Fruit fly (Drosophila melanogaster) whole organism, embryonic: ENCODE data around the gene dikar.
A peak's percentile ranks its signal among the peaks of the same experiment; 100 is the strongest.

Experiments
- Aef1 ChIP-seq: fragments of 200-800 bp; sonication (Bioruptor generic); IDR thresholded peaks from 3 replicates; pipeline ENCODE4 v1.3.6; 2022; ENCODE audit warnings: missing biosample characterization, missing genetic modification characterization
- Atf-2 ChIP-seq: fragments of 200-800 bp; sonication (Bioruptor generic); optimal IDR thresholded peaks from 2 replicates; lab custom pipeline; 2016; ENCODE audit warnings: missing biosample characterization, missing genetic modification characterization
- Atf6 ChIP-seq: fragments of 200-800 bp; sonication (Bioruptor generic); IDR thresholded peaks from 2 replicates; pipeline ENCODE4 v1.3.6; 2022; ENCODE audit warnings: missing biosample characterization, missing genetic modification characterization
- Bteb2 ChIP-seq: fragments of 200-800 bp; sonication (Bioruptor generic); optimal IDR thresholded peaks from 2 replicates; lab custom pipeline; 2016; ENCODE audit warnings: missing biosample characterization, missing genetic modification characterization
- C15 ChIP-seq: fragments of 200-800 bp; sonication (Bioruptor generic); IDR thresholded peaks from 3 replicates; pipeline ENCODE4 v1.3.6; 2022; ENCODE audit warnings: missing biosample characterization, missing genetic modification characterization
- CG10274 ChIP-seq: fragments of 200-800 bp; sonication (Bioruptor generic); optimal IDR thresholded peaks from 3 replicates; lab custom pipeline; 2017; ENCODE audit warnings: missing biosample characterization, mild to moderate bottlenecking, missing genetic modification characterization
- CG12071 ChIP-seq: fragments of 200-800 bp; sonication (Bioruptor generic); optimal IDR thresholded peaks from 3 replicates; lab custom pipeline; 2018; ENCODE audit warnings: missing biosample characterization, mild to moderate bottlenecking, missing genetic modification characterization
- CG12155 ChIP-seq: fragments of 200-800 bp; sonication (Bioruptor generic); optimal IDR thresholded peaks from 3 replicates; lab custom pipeline; 2016; ENCODE audit warnings: missing biosample characterization, missing genetic modification characterization
- CG12942 ChIP-seq: fragments of 200-800 bp; sonication (Bioruptor generic); optimal IDR thresholded peaks from 3 replicates; lab custom pipeline; 2016; ENCODE audit warnings: missing biosample characterization, missing genetic modification characterization
- CG14667 ChIP-seq: fragments of 200-800 bp; sonication (Bioruptor generic); IDR thresholded peaks from 2 replicates; pipeline ENCODE4 v1.3.6; 2022; ENCODE audit warnings: missing biosample characterization, missing genetic modification characterization
- CG1647 ChIP-seq: fragments of 200-800 bp; sonication (Bioruptor generic); optimal IDR thresholded peaks from 3 replicates; lab custom pipeline; 2016; ENCODE audit warnings: missing biosample characterization, missing genetic modification characterization
- CG16779 ChIP-seq: fragments of 200-800 bp; sonication (Bioruptor generic); IDR thresholded peaks from 2 replicates; pipeline ENCODE4 v1.3.6; 2022; ENCODE audit warnings: missing biosample characterization, missing genetic modification characterization
- CG17568 ChIP-seq: fragments of 200-800 bp; sonication (Bioruptor generic); optimal IDR thresholded peaks from 2 replicates; lab custom pipeline; 2018; ENCODE audit warnings: missing biosample characterization, mild to moderate bottlenecking, missing genetic modification characterization, moderate library complexity
- CG18764 ChIP-seq: fragments of 200-800 bp; sonication (Bioruptor generic); optimal IDR thresholded peaks from 3 replicates; lab custom pipeline; 2016; ENCODE audit warnings: missing biosample characterization, missing genetic modification characterization
- CG2129 ChIP-seq: fragments of 200-800 bp; sonication (Bioruptor generic); IDR thresholded peaks from 2 replicates; pipeline ENCODE4 v1.3.6; 2022; ENCODE audit warnings: missing biosample characterization, missing genetic modification characterization; ENCODE audit not compliant: partially characterized antibody
- CG3065 ChIP-seq: fragments of 200-800 bp; sonication (Bioruptor generic); optimal IDR thresholded peaks from 2 replicates; lab custom pipeline; 2016; ENCODE audit warnings: missing biosample characterization, missing genetic modification characterization
- CG31441 ChIP-seq: fragments of 200-800 bp; sonication (Bioruptor generic); IDR thresholded peaks from 2 replicates; pipeline ENCODE4 v1.3.6; 2022; ENCODE audit warnings: missing biosample characterization, missing genetic modification characterization
- CG3726 ChIP-seq: fragments of 200-800 bp; sonication (Bioruptor generic); IDR thresholded peaks from 3 replicates; pipeline ENCODE4, ENCODE4 v1.3.6; 2022; ENCODE audit warnings: missing biosample characterization, missing genetic modification characterization
- CG4820 ChIP-seq: fragments of 200-800 bp; sonication (Bioruptor generic); optimal IDR thresholded peaks from 3 replicates; lab custom pipeline; 2016; ENCODE audit warnings: missing biosample characterization, missing genetic modification characterization
- CG5245 ChIP-seq: fragments of 200-800 bp; sonication (Bioruptor generic); optimal IDR thresholded peaks from 3 replicates; lab custom pipeline; 2016; ENCODE audit warnings: missing biosample characterization, missing genetic modification characterization
- CG7271 ChIP-seq: fragments of 200-800 bp; sonication (Bioruptor generic); optimal IDR thresholded peaks from 2 replicates; lab custom pipeline; 2018; ENCODE audit warnings: missing biosample characterization, mild to moderate bottlenecking, missing genetic modification characterization, moderate library complexity
- CG8359 ChIP-seq: fragments of 200-800 bp; sonication (Bioruptor generic); optimal IDR thresholded peaks from 2 replicates; lab custom pipeline; 2017; ENCODE audit warnings: missing biosample characterization, mild to moderate bottlenecking, missing genetic modification characterization, borderline replicate concordance
- CkIIα-i1 ChIP-seq: fragments of 200-800 bp; sonication (Bioruptor generic); IDR thresholded peaks from 2 replicates; pipeline ENCODE4 v1.3.6; 2022; ENCODE audit warnings: missing biosample characterization, missing genetic modification characterization
- CoRest ChIP-seq: fragments of 200-800 bp; sonication (Bioruptor generic); optimal IDR thresholded peaks from 3 replicates; lab custom pipeline; 2018; ENCODE audit warnings: missing biosample characterization, mild to moderate bottlenecking, missing genetic modification characterization, moderate library complexity
- D19B ChIP-seq: fragments of 200-800 bp; sonication (Bioruptor generic); optimal IDR thresholded peaks from 2 replicates; lab custom pipeline; 2017; ENCODE audit warnings: missing biosample characterization, mild to moderate bottlenecking, missing genetic modification characterization
- E2f2 ChIP-seq: fragments of 200-800 bp; sonication (Bioruptor generic); IDR thresholded peaks from 2 replicates; pipeline ENCODE4 v1.3.6; 2022; ENCODE audit warnings: missing biosample characterization, missing genetic modification characterization
- Lim3 ChIP-seq: fragments of 200-800 bp; sonication (Bioruptor generic); IDR thresholded peaks from 2 replicates; pipeline ENCODE4 v1.3.6; 2022; ENCODE audit warnings: missing biosample characterization, missing genetic modification characterization
- NC2β ChIP-seq: fragments of 200-800 bp; sonication (Bioruptor generic); optimal IDR thresholded peaks from 2 replicates; lab custom pipeline; 2016; ENCODE audit warnings: missing biosample characterization, missing genetic modification characterization
- Nf-YB ChIP-seq: fragments of 200-800 bp; sonication (Bioruptor generic); optimal IDR thresholded peaks from 3 replicates; lab custom pipeline; 2019; ENCODE audit warnings: missing biosample characterization, mild to moderate bottlenecking, missing genetic modification characterization, moderate library complexity
- Tbp ChIP-seq: fragments of >200 bp; optimal IDR thresholded peaks from 2 replicates; lab custom pipeline; 2018; ENCODE audit warnings: missing biosample characterization, missing genetic modification characterization
- Trl ChIP-seq, 3 experiments: fragments of >200 bp in 2 of 3; fragments of 200-800 bp in 1 of 3; sonication (Bioruptor generic) in 1 of 3; optimal IDR thresholded peaks; 2 replicates in 1 of 3; 3 replicates in 2 of 3; lab custom pipeline; 2016 to 2017; ENCODE audit warnings: missing biosample characterization in 1 of 3, missing genetic modification characterization in 1 of 3
- Vsx1 ChIP-seq: fragments of 200-800 bp; sonication (Bioruptor generic); optimal IDR thresholded peaks from 2 replicates; lab custom pipeline; 2017; ENCODE audit warnings: missing biosample characterization, mild to moderate bottlenecking, missing genetic modification characterization, missing genetic modification reagents
- btn ChIP-seq: fragments of 200-800 bp; sonication (Bioruptor generic); optimal IDR thresholded peaks from 2 replicates; lab custom pipeline; 2016; ENCODE audit warnings: missing biosample characterization, missing genetic modification characterization
- cad ChIP-seq: fragments of >200 bp; optimal IDR thresholded peaks from 2 replicates; lab custom pipeline; 2017; ENCODE audit warnings: missing biosample characterization, missing genetic modification characterization
- cato ChIP-seq: fragments of 200-800 bp; sonication (Bioruptor generic); optimal IDR thresholded peaks from 2 replicates; lab custom pipeline; 2016; ENCODE audit warnings: missing biosample characterization, missing genetic modification characterization, borderline replicate concordance
- cg ChIP-seq: fragments of 200-800 bp; sonication (Bioruptor generic); optimal IDR thresholded peaks from 3 replicates; lab custom pipeline; 2019; ENCODE audit warnings: missing biosample characterization, mild to moderate bottlenecking, missing genetic modification characterization, moderate library complexity
- chinmo ChIP-seq: fragments of 200-800 bp; sonication (Bioruptor generic); IDR thresholded peaks from 4 replicates; pipeline ENCODE4 v1.3.6; 2022; ENCODE audit warnings: missing biosample characterization, missing genetic modification characterization; ENCODE audit not compliant: partially characterized antibody
- crc ChIP-seq: fragments of 200-800 bp; sonication (Bioruptor generic); optimal IDR thresholded peaks from 2 replicates; lab custom pipeline; 2016; ENCODE audit warnings: missing biosample characterization, missing genetic modification characterization
- danr ChIP-seq: fragments of 200-800 bp; sonication (Bioruptor generic); IDR thresholded peaks from 2 replicates; pipeline ENCODE4 v1.3.6; 2022; ENCODE audit warnings: missing biosample characterization, missing genetic modification characterization
- eyg ChIP-seq: fragments of 200-800 bp; sonication (Bioruptor generic); optimal IDR thresholded peaks from 3 replicates; lab custom pipeline; 2016; ENCODE audit warnings: missing biosample characterization, missing genetic modification characterization
- fd3F ChIP-seq: fragments of 200-800 bp; sonication (Bioruptor generic); optimal IDR thresholded peaks from 2 replicates; lab custom pipeline; 2018; ENCODE audit warnings: missing biosample characterization, mild to moderate bottlenecking, missing genetic modification characterization, moderate library complexity
- fd64A ChIP-seq: fragments of 200-800 bp; sonication (Bioruptor generic); optimal IDR thresholded peaks from 3 replicates; lab custom pipeline; 2018; ENCODE audit warnings: missing biosample characterization, mild to moderate bottlenecking, missing genetic modification characterization
- gt ChIP-seq: fragments of 200-800 bp; sonication (Bioruptor generic); IDR thresholded peaks from 2 replicates; pipeline ENCODE4 v1.3.6; 2022; ENCODE audit warnings: missing biosample characterization, missing genetic modification characterization
- jumu ChIP-seq: fragments of 200-800 bp; sonication (Bioruptor generic); optimal IDR thresholded peaks from 3 replicates; lab custom pipeline; 2016; ENCODE audit warnings: missing biosample characterization, missing genetic modification characterization
- kah ChIP-seq: fragments of 200-800 bp; sonication (Bioruptor generic); optimal IDR thresholded peaks from 2 replicates; lab custom pipeline; 2018; ENCODE audit warnings: missing biosample characterization, mild to moderate bottlenecking, missing genetic modification characterization
- nmo ChIP-seq: fragments of 200-800 bp; sonication (Bioruptor generic); optimal IDR thresholded peaks from 2 replicates; lab custom pipeline; 2018; ENCODE audit warnings: missing biosample characterization, mild to moderate bottlenecking, missing genetic modification characterization, moderate library complexity
- odd ChIP-seq: fragments of 200-800 bp; sonication (Bioruptor generic); optimal IDR thresholded peaks from 2 replicates; lab custom pipeline; 2017; ENCODE audit warnings: missing biosample characterization, mild to moderate bottlenecking, missing genetic modification characterization
- sens-2 ChIP-seq: fragments of 200-800 bp; sonication (Bioruptor generic); IDR thresholded peaks from 2 replicates; pipeline ENCODE4 v1.3.6; 2022; ENCODE audit warnings: missing biosample characterization, missing genetic modification characterization
- sna ChIP-seq: fragments of 200-800 bp; sonication (Bioruptor generic); IDR thresholded peaks from 2 replicates; pipeline ENCODE4 v1.3.6; 2022; ENCODE audit warnings: missing biosample characterization, missing genetic modification characterization; ENCODE audit not compliant: partially characterized antibody
- sob ChIP-seq: fragments of 200-800 bp; sonication (Bioruptor generic); IDR thresholded peaks from 2 replicates; pipeline ENCODE4 v1.3.6; 2022; ENCODE audit warnings: missing biosample characterization, missing genetic modification characterization
- tap ChIP-seq: fragments of 200-800 bp; optimal IDR thresholded peaks from 3 replicates; lab custom pipeline; 2019; ENCODE audit warnings: missing biosample characterization, mild to moderate bottlenecking, missing genetic modification characterization, moderate library complexity
- wdn ChIP-seq: fragments of 200-800 bp; sonication (Bioruptor generic); IDR thresholded peaks from 2 replicates; pipeline ENCODE4 v1.3.6; 2022; ENCODE audit warnings: missing biosample characterization, missing genetic modification characterization

Gene dikar

dm6 chr3L:6742974-6743345 is at the start of gene dikar (continued):
- peak; percentile 34 for TF ChIP-seq CG12155 (GFP tag; lab: Kevin White, UChicago)
- TF ChIP-seq wdn (GFP tag; lab: Robert Waterston, UW), result peak; percentile 56; the same call in 1 of the 2 replicates
- TF ChIP-seq Nf-YB, result no peak
- TF ChIP-seq CG16779 (GFP tag; lab: Robert Waterston, UW), result no peak
- TF ChIP-seq CG5245 (GFP tag; lab: Kevin White, UChicago), result no peak
- no peak for TF ChIP-seq CG17568
- TF ChIP-seq CG10274 (GFP tag; lab: Kevin White, UChicago), result no peak
- TF ChIP-seq danr (GFP tag; lab: Robert Waterston, UW), result no peak
- TF ChIP-seq btn (GFP tag; lab: Kevin White, UChicago), result no peak
- no peak for TF ChIP-seq kah (GFP tag; lab: Kevin White, UChicago)
- no peak; the same call in 3 of the 4 replicates for TF ChIP-seq chinmo (GFP tag; lab: Robert Waterston, UW)
- no peak for TF ChIP-seq C15 (GFP tag; lab: Robert Waterston, UW)
- peak; percentile 22 for TF ChIP-seq jumu (GFP tag; lab: Kevin White, UChicago)
- TF ChIP-seq cad (GFP tag; lab: Kevin White, UChicago), result no peak
- TF ChIP-seq CG7271 (tag; lab: Kevin White, UChicago), result no peak
- peak; percentile 20 for TF ChIP-seq CG12942 (GFP tag; lab: Kevin White, UChicago)
- no peak for TF ChIP-seq CkIIα-i1
- TF ChIP-seq Aef1 (GFP tag; lab: Robert Waterston, UW), result peak; percentile 69
- peak; percentile 18 for TF ChIP-seq CG1647
- TF ChIP-seq CG14667, result peak; percentile 41; the same call in 1 of the 2 replicates
- no peak for TF ChIP-seq sens-2
- peak; percentile 8 for TF ChIP-seq CG4820 (GFP tag; lab: Kevin White, UChicago)
- TF ChIP-seq cg (GFP tag; lab: Kevin White, UChicago), result no peak
- TF ChIP-seq CoRest (tag; lab: Kevin White, UChicago), result peak; percentile 54
- peak; percentile 10 for TF ChIP-seq Bteb2 (GFP tag; lab: Kevin White, UChicago)
- peak; percentile 62 for TF ChIP-seq CG2129 (GFP tag; lab: Robert Waterston, UW)
- no peak for TF ChIP-seq gt
- no peak for TF ChIP-seq CG18764
- peak; percentile 30 for TF ChIP-seq Atf6 (GFP tag; lab: Robert Waterston, UW)
- TF ChIP-seq Atf-2 (GFP tag; lab: Kevin White, UChicago), result no peak
- no peak for TF ChIP-seq CG8359 (GFP tag; lab: Kevin White, UChicago)
- TF ChIP-seq crc, result no peak
- TF ChIP-seq CG12071, result no peak
- TF ChIP-seq eyg, result no peak
- no peak for TF ChIP-seq Tbp
- no peak for TF ChIP-seq CG31441 (GFP tag; lab: Robert Waterston, UW)
- TF ChIP-seq Trl (optimal IDR thresholded peaks at IDR 0.05; lab: Kevin White, UChicago), result no peak
- TF ChIP-seq Trl (GFP tag; optimal IDR thresholded peaks at IDR 0.05; lab: Kevin White, UChicago), result no peak
- no peak for TF ChIP-seq NC2β
- TF ChIP-seq D19B (GFP tag; lab: Kevin White, UChicago), result no peak
- TF ChIP-seq CG3726 (GFP tag; lab: Robert Waterston, UW), result no peak
- peak; percentile 23 for TF ChIP-seq fd3F (GFP tag; lab: Kevin White, UChicago)
- TF ChIP-seq sna (GFP tag; lab: Robert Waterston, UW), result peak; percentile 44; the same call in 1 of the 2 replicates
- TF ChIP-seq tap, result no peak
- peak; percentile 66 for TF ChIP-seq nmo (GFP tag; lab: Kevin White, UChicago)
- TF ChIP-seq E2f2 (GFP tag; lab: Robert Waterston, UW), result no peak
- TF ChIP-seq sob (GFP tag; lab: Robert Waterston, UW), result peak; percentile 75
- TF ChIP-seq cato (GFP tag; lab: Kevin White, UChicago), result no peak
- TF ChIP-seq fd64A (GFP tag; lab: Kevin White, UChicago), result no peak
- no peak for TF ChIP-seq Lim3 (GFP tag; lab: Robert Waterston, UW)
- TF ChIP-seq Vsx1, result no peak
- TF ChIP-seq CG3065, result peak; percentile 11
- no peak for TF ChIP-seq odd (GFP tag; lab: Kevin White, UChicago)
